Worm (Caenorhabditis elegans): ENCODE measurements around the gene K02E2.7.
A peak's percentile ranks its signal among the peaks of the same experiment; 100 is the strongest.

K02E2.7 gene

DNA sequence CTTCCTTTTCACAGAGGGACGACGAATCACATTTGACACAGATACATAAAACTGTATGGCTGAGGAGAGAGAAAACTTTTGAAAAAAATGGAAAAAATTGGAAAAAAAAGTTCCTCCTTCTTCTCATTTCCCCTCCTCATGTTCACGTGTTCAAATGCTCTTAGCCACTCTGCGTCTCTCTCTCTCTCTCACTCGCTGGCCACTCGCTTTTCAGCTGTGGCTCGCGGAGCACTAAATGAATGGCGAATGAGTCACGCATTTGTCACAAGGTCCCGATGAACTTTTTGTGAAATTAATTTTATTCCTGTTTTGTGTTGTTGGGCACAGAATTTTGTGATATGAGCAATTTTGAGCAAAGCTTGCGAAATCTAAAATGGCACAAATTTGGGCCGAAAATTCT is 31.0 kb upstream of the K02E2.7 start:
- TF ChIP-seq nfya-1 (tag; optimal IDR thresholded peaks at IDR 0.05) (peak; percentile 19), gmeb-2 (tag; optimal IDR thresholded peaks at IDR 0.05) (no peak), nhr-232 (tag; optimal IDR thresholded peaks at IDR 0.05) (no peak), lin-11 (tag; optimal IDR thresholded peaks at IDR 0.05) (no peak), hlh-30 (tag; optimal IDR thresholded peaks at IDR 0.05; ENCODE audit: insufficient read depth) (peak; percentile 36)

DNA sequence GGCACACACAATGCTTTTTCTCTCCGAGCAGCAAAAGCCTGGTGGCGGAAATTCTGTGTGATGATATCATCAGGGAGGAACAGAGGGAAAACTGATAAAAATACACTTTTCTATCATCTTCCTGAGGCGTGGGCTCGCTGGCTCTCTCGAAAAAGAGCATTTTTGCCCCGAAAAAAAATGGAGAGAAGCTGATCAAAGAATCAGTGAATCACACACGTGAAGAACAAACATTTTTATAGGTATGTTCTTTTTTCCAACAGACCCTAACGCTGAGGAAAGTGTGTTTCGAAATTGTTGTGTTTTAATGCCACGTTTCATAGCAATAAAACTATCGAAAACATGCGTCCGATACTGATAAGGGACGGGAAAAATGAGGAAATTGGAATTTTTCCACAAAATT is 29.9 kb upstream of the K02E2.7 start:
- TF ChIP-seq lim-6 (tag; optimal IDR thresholded peaks at IDR 0.05): no peak
- TF ChIP-seq elt-2 (tag; optimal IDR thresholded peaks at IDR 0.05): peak; percentile 5

DNA sequence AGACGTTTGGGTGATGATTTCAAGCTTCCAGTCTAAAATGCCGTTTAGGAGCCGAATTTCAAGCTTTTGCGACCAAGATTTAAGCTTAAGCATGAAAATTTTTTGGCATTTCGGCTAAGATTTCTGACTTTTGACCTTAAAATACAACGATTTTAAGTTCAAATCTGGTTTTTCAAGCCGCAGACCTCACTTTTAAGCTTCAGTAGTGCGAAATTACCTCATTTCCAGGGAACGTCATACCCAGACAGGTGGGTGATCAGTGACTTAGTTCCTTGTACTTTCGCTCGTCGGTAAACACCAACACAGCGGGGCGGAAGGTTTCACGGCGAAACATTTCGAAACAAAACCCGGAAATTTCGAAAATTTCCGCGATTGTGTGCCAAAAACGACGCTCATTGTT is 29.5 kb upstream of the K02E2.7 start:
- TF ChIP-seq K02D7.2 (tag; optimal IDR thresholded peaks at IDR 0.05): no peak
- no peak for TF ChIP-seq fkh-10 (GFP tag; optimal IDR thresholded peaks at IDR 0.05)
- no peak for TF ChIP-seq hlh-8 (tag; optimal IDR thresholded peaks at IDR 0.05)
- TF ChIP-seq nhr-11 (tag; optimal IDR thresholded peaks at IDR 0.05): no peak
- TF ChIP-seq K09A11.1 (tag; optimal IDR thresholded peaks at IDR 0.05; ENCODE audit: insufficient read depth): no peak
- no peak for TF ChIP-seq ceh-14 (tag; optimal IDR thresholded peaks at IDR 0.05)

DNA sequence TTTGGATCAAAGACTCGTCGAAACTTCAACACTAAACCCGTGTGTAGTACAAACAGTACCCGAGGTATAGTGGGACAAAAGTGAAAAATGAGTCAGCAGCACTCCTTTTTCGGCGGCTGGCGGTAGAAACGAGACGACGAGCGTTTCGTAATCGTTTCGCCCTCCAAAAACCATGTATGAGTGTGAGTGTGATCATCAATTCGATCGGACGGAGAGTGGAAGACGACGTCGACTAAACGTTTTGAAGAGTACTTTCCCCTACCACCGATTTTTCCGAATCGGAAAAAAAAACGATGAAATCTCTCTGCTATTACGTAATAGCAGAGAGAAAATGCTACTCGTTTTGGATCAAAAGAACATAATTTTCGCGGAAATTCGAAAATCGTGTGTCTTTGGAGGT is 28.6 kb upstream of the K02E2.7 start:
- no peak for TF ChIP-seq unc-42 (tag; optimal IDR thresholded peaks at IDR 0.05)
- no peak for TF ChIP-seq eyg-1 (tag; optimal IDR thresholded peaks at IDR 0.05)
- TF ChIP-seq sox-4 (tag; optimal IDR thresholded peaks at IDR 0.05): no peak
- TF ChIP-seq nfya-1 (tag; optimal IDR thresholded peaks at IDR 0.05): no peak
- TF ChIP-seq ceh-19 (GFP tag; optimal IDR thresholded peaks at IDR 0.05): no peak
- TF ChIP-seq hlh-8 (tag; optimal IDR thresholded peaks at IDR 0.05): no peak
- no peak for TF ChIP-seq ceh-22 (tag; optimal IDR thresholded peaks at IDR 0.05)
- TF ChIP-seq hlh-15 (tag; optimal IDR thresholded peaks at IDR 0.05): no peak
- no peak for TF ChIP-seq T23F11.4 (GFP tag; optimal IDR thresholded peaks at IDR 0.05)
- TF ChIP-seq ceh-48 (tag; optimal IDR thresholded peaks at IDR 0.05): no peak
- TF ChIP-seq ahr-1 (tag; optimal IDR thresholded peaks at IDR 0.05): no peak
- TF ChIP-seq fax-1 (tag; optimal IDR thresholded peaks at IDR 0.05): no peak
- TF ChIP-seq sdc-2 (tag; optimal IDR thresholded peaks at IDR 0.05): no peak
- TF ChIP-seq hlh-13 (GFP tag; optimal IDR thresholded peaks at IDR 0.05): no peak
- TF ChIP-seq hlh-6 (tag; optimal IDR thresholded peaks at IDR 0.05): no peak
- no peak for TF ChIP-seq tbx-7 (tag; optimal IDR thresholded peaks at IDR 0.05)
- TF ChIP-seq mec-3 (tag; optimal IDR thresholded peaks at IDR 0.05; ENCODE audit: borderline replicate concordance): no peak
- TF ChIP-seq ref-2 (tag; optimal IDR thresholded peaks at IDR 0.05): no peak
- TF ChIP-seq ceh-14 (tag; optimal IDR thresholded peaks at IDR 0.05): no peak

DNA sequence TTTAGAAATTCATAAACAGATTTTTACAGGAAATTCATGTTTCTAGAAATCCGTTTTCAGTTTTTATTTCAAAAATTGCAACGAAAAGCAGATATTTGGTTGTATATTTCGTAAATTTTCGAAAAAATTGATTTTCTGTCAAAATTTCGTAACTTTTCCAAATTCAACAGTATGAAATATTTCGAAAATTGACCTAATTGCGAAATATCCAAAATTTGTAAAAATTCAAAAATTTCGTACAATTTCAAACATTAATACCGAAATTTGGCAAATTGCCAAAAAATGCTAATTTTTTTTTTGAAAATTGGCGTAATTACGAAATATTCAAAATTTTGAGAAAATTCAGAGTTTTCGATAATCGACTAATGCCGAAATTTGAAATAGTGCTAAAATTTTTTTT is 27.1 kb upstream of the K02E2.7 start:
- TF ChIP-seq dmd-4 (tag; optimal IDR thresholded peaks at IDR 0.05; ENCODE audit: borderline replicate concordance) (no peak), odd-2 (tag; optimal IDR thresholded peaks at IDR 0.05) (no peak), hlh-15 (tag; optimal IDR thresholded peaks at IDR 0.05) (no peak), fkh-10 (GFP tag; optimal IDR thresholded peaks at IDR 0.05) (no peak), unc-42 (tag; optimal IDR thresholded peaks at IDR 0.05) (no peak), ahr-1 (tag; optimal IDR thresholded peaks at IDR 0.05) (no peak), nhr-11 (tag; optimal IDR thresholded peaks at IDR 0.05) (no peak), gmeb-2 (tag; optimal IDR thresholded peaks at IDR 0.05) (no peak), eyg-1 (tag; optimal IDR thresholded peaks at IDR 0.05) (no peak), tbx-2 (tag; optimal IDR thresholded peaks at IDR 0.05) (no peak), ceh-24 (tag; optimal IDR thresholded peaks at IDR 0.05) (no peak), ceh-34 (tag; optimal IDR thresholded peaks at IDR 0.05) (no peak), pax-1 (tag; optimal IDR thresholded peaks at IDR 0.05) (no peak), elt-4 (tag; optimal IDR thresholded peaks at IDR 0.05) (no peak), ceh-2 (tag; optimal IDR thresholded peaks at IDR 0.05) (no peak)

Data from whole organism, late embryonic.